Worm (Caenorhabditis elegans): ENCODE measurements around the gene T24C4.5.

Gene T24C4.5

DNA sequence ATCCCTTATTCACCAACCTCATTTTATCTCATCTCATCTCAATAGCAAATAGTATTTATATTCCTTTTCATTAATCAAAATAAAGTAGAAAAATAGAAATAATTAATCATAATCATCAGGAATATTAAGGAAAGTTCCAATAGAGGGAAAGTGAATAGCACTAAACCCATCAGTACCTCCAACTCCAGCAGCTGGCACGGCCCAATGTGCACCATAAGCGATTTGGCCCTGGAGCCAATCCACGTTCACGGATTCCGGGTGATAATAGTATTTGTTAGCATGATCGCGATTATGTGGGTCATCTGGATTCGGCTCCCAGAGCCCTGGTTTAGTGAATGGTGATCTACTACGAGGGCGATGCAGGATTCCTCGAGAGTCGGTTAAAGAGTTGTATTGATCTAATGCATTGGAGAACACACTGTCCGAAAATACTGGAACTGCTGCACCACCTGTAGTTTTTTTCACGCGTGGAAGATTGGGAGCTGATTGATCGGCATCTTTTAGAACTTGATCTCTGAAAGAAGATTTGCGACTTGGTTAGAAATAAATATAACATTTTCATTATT is 43.7 kb downstream of the T24C4.5 start (continued):
- TF ChIP-seq fkh-10 (GFP tag; optimal IDR thresholded peaks at IDR 0.05) (no peak), T26A8.4 (GFP tag; IDR thresholded peaks at IDR 0.05) (peak; percentile 98)

DNA sequence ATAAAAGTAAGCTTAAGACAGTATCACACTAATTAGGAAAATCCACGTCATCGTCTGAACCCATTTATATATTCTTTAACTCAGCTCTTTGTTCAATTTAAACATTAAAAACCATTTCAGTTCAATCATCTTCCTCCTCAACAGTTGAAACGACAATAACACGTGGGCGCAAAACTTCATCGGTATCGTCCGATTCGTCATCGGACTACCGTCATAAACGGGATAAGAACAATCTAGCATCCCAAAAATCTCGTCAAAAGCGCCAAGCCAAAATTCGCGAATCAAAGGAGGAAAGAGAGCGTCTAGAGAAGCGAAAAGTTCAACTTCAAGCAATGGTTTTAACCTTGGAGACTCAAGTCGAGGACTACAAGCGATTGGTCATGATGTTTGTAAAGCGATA is 44.3 kb downstream of the T24C4.5 start:
- peak; percentile 88 for TF ChIP-seq aha-1 (tag)
- TF ChIP-seq F44E2.7 (GFP tag; IDR thresholded peaks at IDR 0.05) = no peak
- TF ChIP-seq ama-1 (optimal IDR thresholded peaks at IDR 0.05) = peak; percentile 92
- no peak for TF ChIP-seq nhr-48 (tag; optimal IDR thresholded peaks at IDR 0.05)
- peak; percentile 42 for TF ChIP-seq mes-2 (tag; optimal IDR thresholded peaks at IDR 0.05; ENCODE audit: poor library complexity, severe bottlenecking)
- no peak for TF ChIP-seq spr-1 (tag; optimal IDR thresholded peaks at IDR 0.05)
- TF ChIP-seq unc-62 (GFP tag; optimal IDR thresholded peaks at IDR 0.05 in 1 of 2) = peak in 1 of 2 experiments; percentile 85
- TF ChIP-seq unc-62 (tag; optimal IDR thresholded peaks at IDR 0.05) = no peak

ce11 chrIII:834443-834815 is 45.1 kb downstream of the T24C4.5 start:
- no peak for TF ChIP-seq R02D3.7 (tag; optimal IDR thresholded peaks at IDR 0.05)
- no peak for TF ChIP-seq aly-2 (tag; optimal IDR thresholded peaks at IDR 0.05)
- TF ChIP-seq jun-1 (tag; optimal IDR thresholded peaks at IDR 0.05) = no peak
- TF ChIP-seq egl-43 (GFP tag; IDR thresholded peaks at IDR 0.05) = 0 out of 2 replicates have a peak, but pooled peaks have one; percentile 56
- no peak for TF ChIP-seq T20F7.1 (GFP tag; optimal IDR thresholded peaks at IDR 0.05)
- no peak for TF ChIP-seq nhr-237 (tag; optimal IDR thresholded peaks at IDR 0.05)
- TF ChIP-seq fos-1 (tag; optimal IDR thresholded peaks at IDR 0.05) = no peak
- TF ChIP-seq tra-1 (GFP tag; IDR thresholded peaks at IDR 0.05) = no peak; the same call in 1 of the 2 replicates
- 0 out of 2 replicates have a peak, but pooled peaks have one; percentile 8 for TF ChIP-seq dmd-9 (GFP tag; IDR thresholded peaks at IDR 0.05)
- no peak for TF ChIP-seq spr-3 (GFP tag; optimal IDR thresholded peaks at IDR 0.05)
- TF ChIP-seq ceh-82 (tag; optimal IDR thresholded peaks at IDR 0.05) = no peak
- no peak for TF ChIP-seq mep-1 (tag; optimal IDR thresholded peaks at IDR 0.05)
- peak; percentile 90 for TF ChIP-seq set-16 (GFP tag; IDR thresholded peaks at IDR 0.05)
- no peak for TF ChIP-seq skn-1 (tag; optimal IDR thresholded peaks at IDR 0.05)
- TF ChIP-seq ctbp-1 (GFP tag; IDR thresholded peaks at IDR 0.05) = no peak
- peak; percentile 97 for TF ChIP-seq aha-1 (tag)
- no peak for TF ChIP-seq nhr-41 (GFP tag; IDR thresholded peaks at IDR 0.05)
- TF ChIP-seq dmd-8 (GFP tag; IDR thresholded peaks at IDR 0.05) = no peak
- no peak for TF ChIP-seq lin-13 (GFP tag; optimal IDR thresholded peaks at IDR 0.05)
- 0 out of 4 replicates have a peak, but pooled peaks of 1 of the 2 experiments have one; percentile 31 for TF ChIP-seq madf-5 (GFP tag; IDR thresholded peaks at IDR 0.05)
- TF ChIP-seq ztf-7 (tag; optimal IDR thresholded peaks at IDR 0.05) = no peak
- no peak for TF ChIP-seq fkh-10 (GFP tag; optimal IDR thresholded peaks at IDR 0.05)
- no peak for TF ChIP-seq lin-38 (GFP tag; IDR thresholded peaks at IDR 0.05)
- no peak for TF ChIP-seq ceh-62 (tag; optimal IDR thresholded peaks at IDR 0.05)
- TF ChIP-seq daf-19 (GFP tag; conservative IDR thresholded peaks at IDR 0.05) = no peak
- TF ChIP-seq snpc-4 (tag; optimal IDR thresholded peaks at IDR 0.05) = no peak
- no peak for TF ChIP-seq ama-1 (optimal IDR thresholded peaks at IDR 0.05)
- TF ChIP-seq F10B5.3 (tag; optimal IDR thresholded peaks at IDR 0.05) = no peak
- TF ChIP-seq hmg-1.1 (GFP tag; IDR thresholded peaks at IDR 0.05) = 0 out of 2 replicates have a peak, but pooled peaks have one; percentile 13
- no peak for TF ChIP-seq sdz-12 (GFP tag; optimal IDR thresholded peaks at IDR 0.05)
- TF ChIP-seq Y48G9A.11 (GFP tag; IDR thresholded peaks at IDR 0.05) = no peak
- no peak for TF ChIP-seq zfp-2 (tag; optimal IDR thresholded peaks at IDR 0.05)
- no peak for TF ChIP-seq lin-39 (tag; optimal IDR thresholded peaks at IDR 0.05)
- TF ChIP-seq duxl-1 (tag; optimal IDR thresholded peaks at IDR 0.05; ENCODE audit: poor library complexity) = peak; percentile 8
- TF ChIP-seq mdt-29 (GFP tag; IDR thresholded peaks at IDR 0.05) = no peak
- TF ChIP-seq Y105C5A.15 (GFP tag; IDR thresholded peaks at IDR 0.05) = no peak
- no peak for TF ChIP-seq tag-97 (GFP tag; IDR thresholded peaks at IDR 0.05)
- TF ChIP-seq unc-62 (GFP tag; optimal IDR thresholded peaks at IDR 0.05 in 1 of 2) = no peak
- TF ChIP-seq unc-62 (tag; optimal IDR thresholded peaks at IDR 0.05) = no peak
- no peak for TF ChIP-seq vab-7 (GFP tag; IDR thresholded peaks at IDR 0.05)
- no peak for TF ChIP-seq madf-9 (GFP tag; conservative IDR thresholded peaks at IDR 0.05)
- TF ChIP-seq nhr-6 (tag; optimal IDR thresholded peaks at IDR 0.05) = no peak
- no peak for TF ChIP-seq hif-1 (tag; optimal IDR thresholded peaks at IDR 0.05)
- TF ChIP-seq T26A8.4 (GFP tag; IDR thresholded peaks at IDR 0.05) = peak; percentile 48; the same call in 1 of the 2 replicates
